Worm (Caenorhabditis elegans): ENCODE results near the gene mrps-34.

DNA sequence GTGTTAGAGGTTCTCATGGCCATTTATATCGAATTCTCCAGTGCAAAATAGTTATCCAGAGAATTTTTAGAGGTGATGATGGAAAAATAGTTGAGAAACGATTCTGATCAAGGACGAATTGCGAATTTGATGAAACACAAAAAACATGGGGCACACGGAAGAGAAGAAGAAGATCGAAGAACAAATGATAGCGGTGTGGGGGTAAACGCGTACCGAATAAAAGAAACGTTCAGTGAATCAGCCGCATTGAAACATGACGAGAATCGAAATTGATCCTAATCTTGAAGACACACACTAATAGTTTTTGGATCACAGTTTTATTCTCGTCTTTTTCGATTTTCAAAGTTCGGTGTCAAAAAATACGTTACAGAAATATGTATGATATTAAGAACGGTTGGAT is 47.0 kb downstream of the mrps-34 start:
- no peak for TF ChIP-seq lsy-2 (tag; optimal IDR thresholded peaks at IDR 0.05)
- TF ChIP-seq dmd-4 (tag; optimal IDR thresholded peaks at IDR 0.05), result no peak
- TF ChIP-seq nhr-237 (tag; optimal IDR thresholded peaks at IDR 0.05), result no peak
- TF ChIP-seq ZK546.5 (tag; optimal IDR thresholded peaks at IDR 0.05), result no peak
